Fruit fly (Drosophila melanogaster): ENCODE measurements around the gene CG43092.
A peak's percentile ranks its signal among the peaks of the same experiment; 100 is the strongest.

CG43092 gene

dm6 chr3R:22750534-22750947, 18.9 kb downstream of the CG43092 start, which contains the start of the genes rumi, CG7029 and Usp12-46 (continued):
- peak; percentile 83 for TF ChIP-seq sna (GFP tag; IDR thresholded peaks at IDR 0.05; ENCODE audit: partially characterized antibody)
- TF ChIP-seq CG33213 (GFP tag; optimal IDR thresholded peaks at IDR 0.05) = peak; percentile 90
- TF ChIP-seq sqz (GFP tag; optimal IDR thresholded peaks at IDR 0.05) = peak; percentile 57
- TF ChIP-seq knrl (GFP tag; IDR thresholded peaks at IDR 0.05; ENCODE audit: partially characterized antibody) = peak; percentile 78
- peak; percentile 88 for TF ChIP-seq CG14050 (GFP tag; IDR thresholded peaks at IDR 0.05)
- no peak for TF ChIP-seq Vsx1 (GFP tag; optimal IDR thresholded peaks at IDR 0.05)
- TF ChIP-seq HmgZ (tag; optimal IDR thresholded peaks at IDR 0.05) = peak; percentile 96
- peak; percentile 86; the same call in 3 of the 4 replicates for TF ChIP-seq chinmo (GFP tag; IDR thresholded peaks at IDR 0.05; ENCODE audit: partially characterized antibody)
- peak; percentile 59; the same call in 1 of the 2 replicates for TF ChIP-seq CG14667 (GFP tag; IDR thresholded peaks at IDR 0.05)
- TF ChIP-seq gcm (GFP tag; optimal IDR thresholded peaks at IDR 0.05) = peak; percentile 74
- no peak for TF ChIP-seq Lpt (GFP tag; optimal IDR thresholded peaks at IDR 0.05)
- TF ChIP-seq CG16813 (GFP tag; IDR thresholded peaks at IDR 0.05; ENCODE audit: partially characterized antibody) = peak; percentile 81
- TF ChIP-seq sob (GFP tag; IDR thresholded peaks at IDR 0.05) = peak; percentile 89
- TF ChIP-seq tll (GFP tag; optimal IDR thresholded peaks at IDR 0.05) = peak in 1 of 2 experiments; percentile 35
- TF ChIP-seq CG15514 (GFP tag; optimal IDR thresholded peaks at IDR 0.05) = peak; percentile 73
- no peak for TF ChIP-seq CkIIα-i1 (GFP tag; IDR thresholded peaks at IDR 0.05)
- TF ChIP-seq mam (GFP tag; optimal IDR thresholded peaks at IDR 0.05) = peak; percentile 91
- TF ChIP-seq scrt (GFP tag; optimal IDR thresholded peaks at IDR 0.05) = peak; percentile 79
- peak; percentile 63 for TF ChIP-seq Awh (GFP tag; IDR thresholded peaks at IDR 0.05)
- peak; percentile 74 for TF ChIP-seq CrebB (tag; optimal IDR thresholded peaks at IDR 0.05)
- peak; percentile 45; the same call in 1 of the 2 replicates for TF ChIP-seq peb (GFP tag; IDR thresholded peaks at IDR 0.05)
- peak; percentile 89 for TF ChIP-seq unpg (GFP tag; optimal IDR thresholded peaks at IDR 0.05)
- peak; percentile 84 for TF ChIP-seq esg (GFP tag; conservative IDR thresholded peaks at IDR 0.05)
- TF ChIP-seq zf30C (GFP tag; optimal IDR thresholded peaks at IDR 0.05) = no peak
- peak; percentile 58 for TF ChIP-seq D19B (GFP tag; optimal IDR thresholded peaks at IDR 0.05)
- peak; percentile 80 for TF ChIP-seq twi (tag; optimal IDR thresholded peaks at IDR 0.05)
- peak; percentile 87 for TF ChIP-seq Dbx (GFP tag; IDR thresholded peaks at IDR 0.05)
- peak; percentile 52 for TF ChIP-seq CG31388 (GFP tag; optimal IDR thresholded peaks at IDR 0.05)
- peak; percentile 84 for TF ChIP-seq Fer3 (tag; optimal IDR thresholded peaks at IDR 0.05)
- peak; percentile 78 for TF ChIP-seq Blimp-1 (GFP tag; optimal IDR thresholded peaks at IDR 0.05)
- no peak for TF ChIP-seq Sox100B (GFP tag; optimal IDR thresholded peaks at IDR 0.05)
- TF ChIP-seq Ptx1 (GFP tag; IDR thresholded peaks at IDR 0.05) = peak; percentile 83
- TF ChIP-seq row (GFP tag; IDR thresholded peaks at IDR 0.05) = peak; percentile 97
- no peak for TF ChIP-seq sima (GFP tag; optimal IDR thresholded peaks at IDR 0.05)
- TF ChIP-seq gem (tag; optimal IDR thresholded peaks at IDR 0.05) = peak; percentile 92
- no peak for TF ChIP-seq BtbVII (GFP tag; optimal IDR thresholded peaks at IDR 0.05)
- TF ChIP-seq Dip3 (GFP tag; optimal IDR thresholded peaks at IDR 0.05) = peak; percentile 92
- TF ChIP-seq CG32532 (GFP tag; IDR thresholded peaks at IDR 0.05) = peak; percentile 89
- no peak for TF ChIP-seq CTCF (GFP tag; optimal IDR thresholded peaks at IDR 0.05)
- TF ChIP-seq ind (GFP tag; optimal IDR thresholded peaks at IDR 0.05) = peak; percentile 88
- peak; percentile 87 for TF ChIP-seq pho (GFP tag; optimal IDR thresholded peaks at IDR 0.05)
- peak; percentile 88 for TF ChIP-seq CG9932 (GFP tag; IDR thresholded peaks at IDR 0.05)
- TF ChIP-seq CG10366 (GFP tag; IDR thresholded peaks at IDR 0.05) = peak; percentile 90
- TF ChIP-seq ssp (GFP tag; IDR thresholded peaks at IDR 0.05) = peak; percentile 75
- TF ChIP-seq CG17829 (tag; optimal IDR thresholded peaks at IDR 0.05) = peak; percentile 86
- peak; percentile 99 for TF ChIP-seq ranshi (GFP tag; IDR thresholded peaks at IDR 0.05)
- TF ChIP-seq CG7372 (GFP tag; IDR thresholded peaks at IDR 0.05) = peak; percentile 82
- peak; percentile 97 for TF ChIP-seq CHES-1-like (GFP tag; optimal IDR thresholded peaks at IDR 0.05)
- TF ChIP-seq dm (GFP tag; optimal IDR thresholded peaks at IDR 0.05) = peak; percentile 76
- peak in 1 of 2 experiments; percentile 88 for TF ChIP-seq bsh (GFP tag; optimal IDR thresholded peaks at IDR 0.05)
- TF ChIP-seq CG10431 (GFP tag; optimal IDR thresholded peaks at IDR 0.05) = peak; percentile 64

Measured in whole organism, embryonic.